Worm (Caenorhabditis elegans) whole organism, L4/young adult: ENCODE results near the gene oac-54.
A peak's percentile ranks its signal among the peaks of the same experiment; 100 is the strongest.

Source experiments
- W03F9.2 ChIP-seq: fragments of 150-350 bp; optimal IDR thresholded peaks from 2 replicates; lab custom pipeline; 2014; ENCODE audit warnings: missing biosample characterization, missing genetic modification characterization
- dao-5 ChIP-seq: sonication (generic microtip); optimal IDR thresholded peaks from 2 replicates; lab custom pipeline; 2016; ENCODE audit warnings: missing genotype, missing genetic modification characterization, moderate library complexity, missing compliant biosample characterization
- him-1 ChIP-seq: sonication (generic microtip); optimal IDR thresholded peaks from 2 replicates; lab custom pipeline; 2016; ENCODE audit warnings: missing genotype, missing genetic modification reagents, missing genetic modification characterization, missing compliant biosample characterization

oac-54 gene

ce11 chrII:9152231-9152630, 5.7 kb upstream of the oac-54 start, which contains the start of gene col-78:
Gene col-78, plus strand, starts transcription at chrII:9152531.
- TF ChIP-seq him-1 (tag; lab: Kevin White, UChicago) (no peak), dao-5 (tag; lab: Kevin White, UChicago) (no peak), W03F9.2 (tag; lab: Kevin White, UChicago) (no peak)

DNA sequence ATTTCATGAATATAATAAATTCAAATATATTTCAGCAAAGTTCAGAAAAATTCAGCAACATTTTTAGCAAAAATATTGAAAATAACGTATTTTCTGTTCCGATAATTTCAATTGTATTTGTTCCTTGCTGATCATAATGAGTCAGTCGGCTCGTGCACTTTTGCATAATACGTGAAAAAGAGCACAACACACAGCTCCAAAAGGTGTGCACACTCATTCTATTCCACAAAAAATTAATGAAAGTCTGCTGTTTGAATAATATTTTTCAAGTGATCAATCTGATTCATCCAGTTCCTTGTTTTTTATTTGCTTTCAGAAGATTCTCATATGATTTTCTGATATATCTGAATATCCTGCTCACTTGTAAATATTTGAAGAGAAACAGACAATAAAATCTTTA, 3.6 kb upstream of the oac-54 start:
- TF ChIP-seq W03F9.2 (tag; lab: Kevin White, UChicago) (no peak), dao-5 (tag; lab: Kevin White, UChicago) (no peak), him-1 (tag; lab: Kevin White, UChicago) (no peak)

ce11 chrII:9156277-9156676, 1.6 kb upstream of the oac-54 start:
- TF ChIP-seq dao-5 (tag; lab: Kevin White, UChicago) (no peak), him-1 (tag; lab: Kevin White, UChicago) (no peak), W03F9.2 (tag; lab: Kevin White, UChicago) (no peak)

- TF ChIP-seq W03F9.2 (tag; lab: Kevin White, UChicago): no peak
- no peak for TF ChIP-seq him-1 (tag; lab: Kevin White, UChicago)
- no peak for TF ChIP-seq dao-5 (tag; lab: Kevin White, UChicago)
These were observed 786 bp upstream of the oac-54 start for ce11 chrII:9157125-9157524.

- TF ChIP-seq W03F9.2 (tag; lab: Kevin White, UChicago) (no peak), dao-5 (tag; lab: Kevin White, UChicago) (no peak), him-1 (tag; lab: Kevin White, UChicago) (no peak)
These were observed 2.4 kb downstream of the oac-54 start for ce11 chrII:9160197-9160806.

ce11 chrII:9161023-9161422, 3.1 kb downstream of the oac-54 start, which contains the start of gene rhy-1:
Gene rhy-1, plus strand, starts transcription at chrII:9161379.
- no peak for TF ChIP-seq him-1 (tag; lab: Kevin White, UChicago)
- no peak for TF ChIP-seq W03F9.2 (tag; lab: Kevin White, UChicago)
- TF ChIP-seq dao-5 (tag; lab: Kevin White, UChicago): no peak

DNA sequence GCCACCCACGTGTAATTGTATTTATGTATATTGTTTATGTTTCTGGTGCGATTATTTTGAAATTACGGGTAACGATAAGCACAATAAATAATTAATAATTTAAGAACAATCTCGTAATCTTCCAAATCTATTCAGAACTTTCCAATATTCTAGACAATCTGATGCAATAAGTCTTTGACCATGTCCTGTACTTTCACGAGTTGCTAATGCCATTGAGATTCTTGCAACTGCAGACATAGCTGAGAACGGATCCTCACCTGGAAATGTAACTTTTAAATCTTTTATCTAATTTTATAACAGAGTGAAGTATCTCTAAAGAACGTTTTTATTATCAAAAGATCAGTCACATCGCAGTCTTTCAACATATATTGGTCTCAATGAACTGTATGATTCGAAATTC, 5.4 kb downstream of the oac-54 start:
- no peak for TF ChIP-seq him-1 (tag; lab: Kevin White, UChicago)
- no peak for TF ChIP-seq dao-5 (tag; lab: Kevin White, UChicago)
- TF ChIP-seq W03F9.2 (tag; lab: Kevin White, UChicago): no peak

- no peak for TF ChIP-seq him-1 (tag; lab: Kevin White, UChicago)
- TF ChIP-seq W03F9.2 (tag; lab: Kevin White, UChicago): no peak
- no peak for TF ChIP-seq dao-5 (tag; lab: Kevin White, UChicago)
These were observed 8.0 kb downstream of the oac-54 start, which contains the start of gene W07A12.8 for ce11 chrII:9165762-9166460. Gene W07A12.8, minus strand, starts transcription at chrII:9165812.

ce11 chrII:9167730-9168129, 9.8 kb downstream of the oac-54 start, which contains the start of gene T23G7.3:
Gene T23G7.3, minus strand, starts transcription at chrII:9167830.
- TF ChIP-seq dao-5 (tag; lab: Kevin White, UChicago): no peak
- no peak for TF ChIP-seq him-1 (tag; lab: Kevin White, UChicago)
- TF ChIP-seq W03F9.2 (tag; lab: Kevin White, UChicago): no peak

ce11 chrII:9169450-9169960, 11.6 kb downstream of the oac-54 start, which contains the start of gene dpl-1:
Gene dpl-1, plus strand, starts transcription at chrII:9169910.
- TF ChIP-seq him-1 (tag; lab: Kevin White, UChicago) (no peak), W03F9.2 (tag; lab: Kevin White, UChicago) (peak; percentile 10), dao-5 (tag; lab: Kevin White, UChicago) (no peak)

DNA sequence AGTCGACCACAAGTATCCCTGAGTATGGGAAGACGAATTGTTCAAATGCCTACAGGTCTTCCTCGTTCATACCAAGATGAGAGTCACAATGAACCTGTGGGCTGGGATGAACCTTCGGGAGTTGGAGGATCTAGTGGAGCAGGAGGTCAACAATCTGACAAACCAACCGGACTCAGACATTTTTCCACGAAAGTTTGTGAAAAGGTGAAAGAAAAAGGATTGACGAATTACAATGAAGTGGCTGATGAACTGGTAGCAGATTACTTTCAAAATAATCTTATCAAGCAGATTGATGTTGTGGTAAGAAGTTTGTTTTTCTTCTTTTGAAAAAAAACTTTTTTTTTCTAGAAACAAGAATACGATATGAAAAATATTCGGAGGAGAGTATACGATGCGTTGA, 12.1 kb downstream of the oac-54 start:
- TF ChIP-seq him-1 (tag; lab: Kevin White, UChicago): no peak
- TF ChIP-seq dao-5 (tag; lab: Kevin White, UChicago): no peak
- no peak for TF ChIP-seq W03F9.2 (tag; lab: Kevin White, UChicago)

- TF ChIP-seq W03F9.2 (tag; lab: Kevin White, UChicago) (no peak), dao-5 (tag; lab: Kevin White, UChicago) (no peak), him-1 (tag; lab: Kevin White, UChicago) (no peak)
These were observed 12.9 kb downstream of the oac-54 start for ce11 chrII:9170851-9171250.

DNA sequence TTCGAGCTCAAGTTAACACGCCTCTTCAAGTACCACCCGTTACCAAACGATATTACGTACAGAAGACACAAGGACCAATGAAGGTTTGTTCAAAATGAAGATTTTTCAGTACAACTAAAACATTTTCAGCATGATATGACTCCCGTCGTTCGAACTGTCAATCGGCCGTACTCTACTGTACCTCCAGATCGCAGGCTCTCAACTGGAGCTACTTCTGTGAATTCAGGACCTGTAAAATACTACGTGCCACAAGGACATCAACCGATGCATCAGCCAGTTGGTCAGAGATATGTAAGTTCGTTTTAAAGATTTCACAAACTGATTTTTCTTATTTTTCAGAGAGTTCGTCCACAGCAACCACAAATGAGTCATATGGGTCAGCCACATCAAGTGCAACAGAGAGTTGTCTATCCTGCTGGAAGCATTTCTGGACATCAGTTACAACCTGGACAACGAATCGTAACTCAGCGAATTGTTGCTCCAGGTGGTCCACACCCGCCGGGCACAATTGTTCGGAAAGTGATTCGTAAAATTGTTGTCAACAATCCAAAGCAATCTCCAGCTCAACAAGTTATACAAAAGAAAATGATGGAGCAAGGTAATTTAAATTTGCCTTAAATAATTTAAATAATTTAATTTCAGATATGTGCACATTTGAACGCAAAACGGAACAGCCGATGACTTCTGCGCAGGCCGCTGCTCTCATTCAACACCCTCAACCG, 13.7 kb downstream of the oac-54 start:
- TF ChIP-seq him-1 (tag; lab: Kevin White, UChicago) (no peak), W03F9.2 (tag; lab: Kevin White, UChicago) (no peak), dao-5 (tag; lab: Kevin White, UChicago) (no peak)
